Worm (Caenorhabditis elegans) whole organism, L4 larva: Measurements from ENCODE around the gene R11G1.2.
A peak's percentile ranks its signal among the peaks of the same experiment; 100 is the strongest.

Experiments used
- F10B5.3 ChIP-seq: sonication (generic microtip); optimal IDR thresholded peaks from 2 replicates; lab custom pipeline; 2016; ENCODE audit warnings: mild to moderate bottlenecking, missing genetic modification characterization, missing compliant biosample characterization
- F26F4.8 ChIP-seq: fragments of 200-800 bp; sonication (Bioruptor generic); conservative IDR thresholded peaks from 2 replicates; pipeline ENCODE4 v1.3.6; 2022; ENCODE audit warnings: missing genetic modification characterization, missing compliant biosample characterization
- Y75B8A.6 ChIP-seq: fragments of 200-800 bp; sonication (Bioruptor generic); IDR thresholded peaks from 2 replicates; pipeline ENCODE4 v1.3.6; 2022; ENCODE audit warnings: missing genetic modification reagents, missing genetic modification characterization, missing compliant biosample characterization
- ZK337.2 ChIP-seq: fragments of 200-800 bp; sonication (Bioruptor generic); IDR thresholded peaks from 2 replicates; pipeline ENCODE4 v1.3.6; 2022; ENCODE audit warnings: missing genetic modification reagents, missing genetic modification characterization, missing compliant biosample characterization
- aha-1 ChIP-seq: fragments of 150-350 bp; peaks from one replicate; lab custom pipeline; 2014; ENCODE audit warnings: missing biosample characterization, missing genetic modification characterization
- aly-2 ChIP-seq: sonication (generic microtip); optimal IDR thresholded peaks from 2 replicates; lab custom pipeline; 2018; ENCODE audit warnings: missing biosample characterization, missing genetic modification characterization
- attf-4 ChIP-seq: sonication (generic microtip); optimal IDR thresholded peaks from 3 replicates; lab custom pipeline; 2017; ENCODE audit warnings: missing biosample characterization, missing genetic modification characterization
- ceh-62 ChIP-seq: sonication (generic microtip); optimal IDR thresholded peaks from 2 replicates; lab custom pipeline; 2017; ENCODE audit warnings: missing biosample characterization, missing genetic modification characterization
- ceh-82 ChIP-seq: sonication (generic microtip); optimal IDR thresholded peaks from 2 replicates; lab custom pipeline; 2017; ENCODE audit warnings: missing biosample characterization, missing genetic modification characterization
- dmd-6 ChIP-seq: fragments of 200-800 bp; sonication (Bioruptor generic); IDR thresholded peaks from 2 replicates; pipeline ENCODE4 v1.3.6; 2022; ENCODE audit warnings: missing genetic modification reagents, missing genetic modification characterization, missing compliant biosample characterization
- dpl-1 ChIP-seq: fragments of 150-350 bp; optimal IDR thresholded peaks from 2 replicates; lab custom pipeline; 2014; ENCODE audit warnings: missing biosample characterization, missing genetic modification reagents, missing genetic modification characterization
- dve-1 ChIP-seq: sonication (generic microtip); optimal IDR thresholded peaks from 2 replicates; lab custom pipeline; 2017; ENCODE audit warnings: antibody characterized with exemption, mild to moderate bottlenecking, missing genetic modification characterization, missing compliant biosample characterization; ENCODE audit not compliant: insufficient read depth
- egl-27 ChIP-seq: sonication (generic microtip); optimal IDR thresholded peaks from 3 replicates; lab custom pipeline; 2017; ENCODE audit warnings: missing biosample characterization, missing genetic modification reagents, missing genetic modification characterization
- egl-43 ChIP-seq: fragments of 200-800 bp; sonication (Bioruptor generic); IDR thresholded peaks from 2 replicates; pipeline ENCODE4 v1.3.6; 2022; ENCODE audit warnings: missing genetic modification reagents, missing genetic modification characterization, missing compliant biosample characterization
- gei-8 ChIP-seq: fragments of 200-800 bp; sonication (Bioruptor generic); optimal IDR thresholded peaks from 2 replicates; lab custom pipeline; 2018; ENCODE audit warnings: mild to moderate bottlenecking, missing genetic modification characterization, missing compliant biosample characterization
- hif-1 ChIP-seq, 2 experiments: sonication (generic microtip); optimal IDR thresholded peaks; 2 replicates each; lab custom pipeline; 2016 to 2017; ENCODE audit warnings: missing compliant biosample characterization in 2 of 2, missing genetic modification characterization in 2 of 2, missing genetic modification reagents in 2 of 2, missing genotype in 2 of 2, mild to moderate bottlenecking in 1 of 2
- hlh-11 ChIP-seq: fragments of 200-800 bp; sonication (Bioruptor generic); optimal IDR thresholded peaks from 2 replicates; lab custom pipeline; 2018; ENCODE audit warnings: mild to moderate bottlenecking, missing genetic modification characterization, missing compliant biosample characterization
- hlh-30 ChIP-seq: sonication (generic microtip); optimal IDR thresholded peaks from 2 replicates; lab custom pipeline; 2017; ENCODE audit warnings: antibody characterized with exemption, mild to moderate bottlenecking, missing genetic modification characterization, missing compliant biosample characterization; ENCODE audit not compliant: insufficient read depth
- hmg-1.1 ChIP-seq: fragments of 200-800 bp; sonication (Bioruptor generic); IDR thresholded peaks from 2 replicates; pipeline ENCODE4 v1.3.6; 2022; ENCODE audit warnings: missing genetic modification reagents, missing genetic modification characterization, missing compliant biosample characterization
- lin-38 ChIP-seq: fragments of 200-800 bp; sonication (Bioruptor generic); IDR thresholded peaks from 2 replicates; pipeline ENCODE4 v1.3.6; 2022; ENCODE audit warnings: missing genetic modification reagents, missing genetic modification characterization, missing compliant biosample characterization
- lin-39 ChIP-seq: fragments of 150-350 bp; optimal IDR thresholded peaks from 2 replicates; lab custom pipeline; 2014; ENCODE audit warnings: missing biosample characterization, missing genetic modification reagents, missing genetic modification characterization
- lir-3 ChIP-seq: sonication (generic microtip); optimal IDR thresholded peaks from 2 replicates; lab custom pipeline; 2016; ENCODE audit warnings: mild to moderate bottlenecking, missing genetic modification characterization, missing compliant biosample characterization
- lsy-2 ChIP-seq, 2 experiments: fragments of 150-350 bp in 1 of 2; sonication (generic microtip) in 1 of 2; optimal IDR thresholded peaks; 2 replicates each; lab custom pipeline; 2014 to 2017; ENCODE audit warnings: missing biosample characterization in 2 of 2, missing genetic modification characterization in 2 of 2
- mdl-1 ChIP-seq, 2 experiments: fragments of 150-350 bp in 1 of 2; sonication (generic microtip) in 1 of 2; optimal IDR thresholded peaks; 2 replicates each; lab custom pipeline; 2014 to 2017; ENCODE audit warnings: missing biosample characterization in 2 of 2, missing genetic modification characterization in 2 of 2
- mdt-29 ChIP-seq: fragments of 200-800 bp; sonication (Bioruptor generic); IDR thresholded peaks from 2 replicates; pipeline ENCODE4 v1.3.6; 2022; ENCODE audit warnings: missing genetic modification reagents, missing genetic modification characterization, missing compliant biosample characterization
- mep-1 ChIP-seq: fragments of 150-350 bp; sonication (generic microtip); optimal IDR thresholded peaks from 3 replicates; lab custom pipeline; 2014; ENCODE audit warnings: missing biosample characterization, missing genetic modification characterization
- mxl-2 ChIP-seq: fragments of 200-800 bp; sonication (Bioruptor generic); conservative IDR thresholded peaks from 2 replicates; pipeline ENCODE4 v1.3.6; 2022; ENCODE audit warnings: missing genetic modification reagents, missing genetic modification characterization, missing compliant biosample characterization
- mxl-3 ChIP-seq: fragments of 200-800 bp; sonication (Bioruptor generic); optimal IDR thresholded peaks from 2 replicates; lab custom pipeline; 2018; ENCODE audit warnings: mild to moderate bottlenecking, missing genetic modification characterization, missing compliant biosample characterization
- nhr-11 ChIP-seq: fragments of 150-350 bp; optimal IDR thresholded peaks from 2 replicates; lab custom pipeline; 2014; ENCODE audit warnings: missing biosample characterization, missing genetic modification characterization
- nhr-28 ChIP-seq: fragments of 150-350 bp; optimal IDR thresholded peaks from 2 replicates; lab custom pipeline; 2014; ENCODE audit warnings: missing biosample characterization, missing genetic modification characterization
- nhr-6 ChIP-seq: fragments of 150-350 bp; optimal IDR thresholded peaks from 2 replicates; lab custom pipeline; 2014; ENCODE audit warnings: missing biosample characterization, missing genetic modification characterization
- nhr-76 ChIP-seq: fragments of 150-350 bp; optimal IDR thresholded peaks from 2 replicates; lab custom pipeline; 2014; ENCODE audit warnings: missing biosample characterization, missing genetic modification characterization
- nhr-77 ChIP-seq: fragments of 150-350 bp; optimal IDR thresholded peaks from 2 replicates; lab custom pipeline; 2014; ENCODE audit warnings: missing biosample characterization, missing genetic modification characterization
- pqm-1 ChIP-seq: sonication (generic microtip); optimal IDR thresholded peaks from 2 replicates; lab custom pipeline; 2017; ENCODE audit warnings: missing biosample characterization, missing genetic modification characterization
- rbr-2 ChIP-seq: sonication (generic microtip); optimal IDR thresholded peaks from 2 replicates; lab custom pipeline; 2016; ENCODE audit warnings: missing genotype, missing genetic modification characterization, missing compliant biosample characterization
- set-16 ChIP-seq: fragments of 200-800 bp; sonication (Bioruptor generic); IDR thresholded peaks from 2 replicates; pipeline ENCODE4 v1.3.6; 2022; ENCODE audit warnings: missing genetic modification reagents, missing genetic modification characterization, missing compliant biosample characterization
- skn-1 ChIP-seq: fragments of 150-350 bp; optimal IDR thresholded peaks from 2 replicates; lab custom pipeline; 2014; ENCODE audit warnings: missing biosample characterization, missing genetic modification characterization
- snpc-1.2 ChIP-seq: fragments of 200-800 bp; sonication (Bioruptor generic); IDR thresholded peaks from 2 replicates; pipeline ENCODE4 v1.3.6; 2022; ENCODE audit warnings: missing genetic modification reagents, missing genetic modification characterization, missing compliant biosample characterization
- unc-62 ChIP-seq, 3 experiments: fragments of 150-350 bp in 1 of 3; sonication (generic microtip); optimal IDR thresholded peaks in 2 of 3; peaks in 1 of 3; 1 replicate in 1 of 3; 2 replicates in 2 of 3; lab custom pipeline; 2014 to 2017; ENCODE audit warnings: missing biosample characterization in 3 of 3, missing genetic modification characterization in 3 of 3, missing genetic modification reagents in 3 of 3, missing genotype in 1 of 3
- zip-2 ChIP-seq: fragments of 150-350 bp; optimal IDR thresholded peaks from 2 replicates; lab custom pipeline; 2014; ENCODE audit warnings: missing biosample characterization, missing genetic modification characterization

The R11G1.2 gene

DNA sequence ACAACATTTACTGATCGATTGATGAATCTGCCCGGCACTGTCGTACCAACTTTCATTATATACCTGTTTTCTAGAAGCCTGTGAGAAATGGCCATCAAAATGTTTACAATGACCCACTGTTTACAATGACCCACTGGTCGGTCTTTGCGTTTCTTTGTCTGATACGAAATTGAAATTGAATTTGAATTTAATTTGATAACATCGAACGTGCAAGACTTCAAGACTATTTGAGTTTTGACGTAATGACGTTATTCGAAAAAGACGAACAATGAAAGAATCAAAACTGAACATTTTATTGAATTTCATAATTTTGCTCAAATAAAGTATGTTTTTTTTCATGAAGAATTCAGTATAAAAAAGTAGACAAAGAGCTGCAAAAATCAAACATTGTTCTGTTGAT is 21.6 kb downstream of the R11G1.2 start, which contains the start of gene C02F12.5:
C02F12.5 (minus strand) TSS at position 101 of the 400 bp plus-strand sequence.
- TF ChIP-seq hif-1 (tag; optimal IDR thresholded peaks at IDR 0.05; lab: Kevin White, UChicago) (peak in 1 of 2 experiments; percentile 30), skn-1 (tag; lab: Kevin White, UChicago) (no peak)

DNA sequence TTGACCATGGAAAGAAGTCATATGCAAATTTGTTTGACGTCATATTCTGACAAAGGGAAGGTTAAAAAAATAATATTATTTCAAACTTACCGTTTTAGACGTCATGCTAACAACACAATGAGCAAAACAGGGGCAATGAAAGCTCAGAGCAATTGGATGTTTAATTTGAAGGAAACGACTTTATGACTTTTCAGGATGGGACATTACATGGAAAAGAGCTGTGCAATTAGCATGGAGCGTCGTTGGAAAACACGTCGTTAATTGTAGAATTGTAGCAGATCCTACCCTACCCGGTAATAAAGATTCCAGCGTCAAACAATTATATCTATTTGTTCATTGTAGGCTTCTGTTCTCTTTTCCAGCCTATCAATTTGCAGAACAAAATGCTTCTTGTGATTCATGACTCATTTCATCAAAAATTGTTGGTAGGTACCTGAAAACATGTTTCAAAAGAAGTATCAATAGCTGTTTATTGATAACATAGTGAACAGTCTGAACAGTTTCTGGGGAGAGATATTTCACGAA is 23.2 kb downstream of the R11G1.2 start, which contains the start of gene ceh-63:
ceh-63 (minus strand) TSS at position 475 of the 525 bp plus-strand sequence.
- TF ChIP-seq ceh-82 (tag; lab: Kevin White, UChicago), result no peak
- TF ChIP-seq gei-8, result no peak
- peak; percentile 65 for TF ChIP-seq aha-1 (tag; lab: Kevin White, UChicago)
- no peak for TF ChIP-seq ZK337.2 (GFP tag; lab: Robert Waterston, UW)
- TF ChIP-seq aly-2 (tag; lab: Kevin White, UChicago), result no peak

DNA sequence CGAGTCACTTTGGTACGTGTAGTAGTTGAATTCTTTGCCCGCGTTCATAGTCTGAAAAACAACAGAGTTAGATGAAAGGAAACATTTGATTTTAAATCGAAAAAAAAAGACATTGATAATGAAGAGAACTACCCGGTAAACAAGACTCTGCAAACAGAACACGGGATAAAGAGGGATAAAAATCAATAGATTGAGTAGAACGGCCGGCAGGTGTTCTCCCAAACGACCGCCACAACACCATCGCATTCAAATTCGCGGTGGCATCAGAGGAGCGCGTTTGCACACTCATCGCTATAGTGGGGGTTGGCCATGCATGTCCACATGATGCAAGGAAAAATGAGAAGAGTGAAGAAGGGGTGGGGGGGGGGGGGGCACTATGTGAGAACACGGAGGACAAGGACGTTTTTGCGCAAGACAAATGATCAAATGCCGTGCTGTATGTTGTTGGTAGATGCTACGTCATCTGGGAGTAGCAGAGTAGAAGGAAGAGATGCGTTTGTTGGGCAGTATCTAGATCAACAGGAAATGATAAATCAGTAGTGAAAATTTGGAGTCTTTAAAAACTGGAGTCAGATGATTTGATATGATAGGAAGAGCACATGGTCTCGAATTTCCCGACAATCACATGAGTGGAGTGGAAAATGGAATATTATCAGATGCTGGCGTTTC is 28.2 kb downstream of the R11G1.2 start, which contains the start of gene tag-52:
tag-52 (minus strand) TSS at position 51 of the 669 bp plus-strand sequence.
- TF ChIP-seq dpl-1 (GFP tag; lab: Kevin White, UChicago) (peak; percentile 35), ceh-82 (tag; lab: Kevin White, UChicago) (no peak), lin-39 (tag; lab: Kevin White, UChicago) (no peak), aha-1 (tag; lab: Kevin White, UChicago) (no peak), hmg-1.1 (GFP tag; lab: Robert Waterston, UW) (peak; percentile 57; the same call in 1 of the 2 replicates), nhr-11 (tag; lab: Kevin White, UChicago) (peak; percentile 13), mxl-2 (GFP tag; lab: Robert Waterston, UW) (no peak), hlh-30 (tag; lab: Kevin White, UChicago) (peak; percentile 81), dve-1 (tag; lab: Kevin White, UChicago) (peak; percentile 51), mep-1 (tag; lab: Kevin White, UChicago) (peak; percentile 60), snpc-1.2 (GFP tag; lab: Robert Waterston, UW) (no peak), Y75B8A.6 (GFP tag; lab: Robert Waterston, UW) (no peak), dmd-6 (peak; percentile 47; the same call in 1 of the 2 replicates), nhr-28 (tag; lab: Kevin White, UChicago) (peak; percentile 84), lir-3 (tag; lab: Kevin White, UChicago) (no peak), nhr-76 (no peak), mxl-3 (GFP tag; lab: Kevin White, UChicago) (peak; percentile 74), ceh-62 (tag; lab: Kevin White, UChicago) (no peak), nhr-77 (peak; percentile 35), nhr-6 (tag; lab: Kevin White, UChicago) (peak; percentile 32), zip-2 (tag; lab: Kevin White, UChicago) (no peak), mdl-1 (tag; optimal IDR thresholded peaks at IDR 0.05; lab: Kevin White, UChicago) (peak in 1 of 2 experiments; percentile 32), unc-62 (GFP tag; optimal IDR thresholded peaks at IDR 0.05 in 1 of 2; lab: Kevin White, UChicago) (peak in 1 of 2 experiments; percentile 82), unc-62 (tag; optimal IDR thresholded peaks at IDR 0.05; lab: Kevin White, UChicago) (no peak), pqm-1 (tag; lab: Kevin White, UChicago) (peak; percentile 9), rbr-2 (peak; percentile 16), lsy-2 (tag; optimal IDR thresholded peaks at IDR 0.05; lab: Kevin White, UChicago) (peak in 1 of 2 experiments; percentile 48), hif-1 (tag; optimal IDR thresholded peaks at IDR 0.05; lab: Kevin White, UChicago) (peak in 1 of 2 experiments; percentile 32), set-16 (GFP tag; lab: Robert Waterston, UW) (peak; percentile 27; the same call in 1 of the 2 replicates), F26F4.8 (GFP tag; lab: Robert Waterston, UW) (no peak), F10B5.3 (tag; lab: Kevin White, UChicago) (no peak), mdt-29 (GFP tag; lab: Robert Waterston, UW) (no peak), hlh-11 (tag; lab: Kevin White, UChicago) (peak; percentile 83), lin-38 (GFP tag; lab: Robert Waterston, UW) (peak; percentile 64), attf-4 (tag; lab: Kevin White, UChicago) (no peak), egl-27 (no peak), egl-43 (no peak)
